Worm (Caenorhabditis elegans) whole organism, young adult: ENCODE data around the gene C03B1.6.

Source experiments
- B0019.2 ChIP-seq: fragments of 200-800 bp; sonication (Bioruptor generic); conservative IDR thresholded peaks from 2 replicates; pipeline ENCODE4 v1.3.6; 2022; ENCODE audit warnings: missing genetic modification reagents, missing genetic modification characterization, missing compliant biosample characterization
- F22D6.2 ChIP-seq: sonication (generic microtip); optimal IDR thresholded peaks from 2 replicates; lab custom pipeline; 2016; ENCODE audit warnings: mild to moderate bottlenecking, missing genetic modification characterization, missing compliant biosample characterization
- F39B2.1 ChIP-seq: fragments of 200-800 bp; sonication (Bioruptor generic); IDR thresholded peaks from 2 replicates; pipeline ENCODE4 v1.3.6; 2022; ENCODE audit warnings: missing genetic modification reagents, missing genetic modification characterization, missing compliant biosample characterization
- F52B5.7 ChIP-seq: sonication (generic microtip); optimal IDR thresholded peaks from 2 replicates; lab custom pipeline; 2016; ENCODE audit warnings: mild to moderate bottlenecking, missing genetic modification characterization, missing compliant biosample characterization
- F55B11.4 ChIP-seq: sonication (generic microtip); optimal IDR thresholded peaks from 2 replicates; lab custom pipeline; 2016; ENCODE audit warnings: missing compliant biosample characterization, missing genetic modification characterization, borderline replicate concordance; ENCODE audit not compliant: insufficient read depth
- K11D2.4 ChIP-seq: fragments of 200-800 bp; sonication (Bioruptor generic); IDR thresholded peaks from 2 replicates; pipeline ENCODE4 v1.3.6; 2022; ENCODE audit warnings: missing genetic modification reagents, missing genetic modification characterization, missing compliant biosample characterization
- K12H6.12 ChIP-seq: fragments of 200-800 bp; sonication (Bioruptor generic); optimal IDR thresholded peaks from 2 replicates; lab custom pipeline; 2018; ENCODE audit warnings: mild to moderate bottlenecking, missing genetic modification characterization, missing compliant biosample characterization
- T07F8.4 ChIP-seq: sonication (generic microtip); optimal IDR thresholded peaks from 2 replicates; lab custom pipeline; 2016; ENCODE audit warnings: mild to moderate bottlenecking, missing genetic modification characterization, moderate library complexity, missing compliant biosample characterization
- Y53F4B.3 ChIP-seq: fragments of 200-800 bp; sonication (Bioruptor generic); IDR thresholded peaks from 2 replicates; pipeline ENCODE4 v1.3.6; 2022; ENCODE audit warnings: missing genetic modification reagents, missing genetic modification characterization, missing compliant biosample characterization
- Y53G8AR.9 ChIP-seq: fragments of 200-800 bp; sonication (Bioruptor generic); conservative IDR thresholded peaks from 2 replicates; pipeline ENCODE4 v1.3.6; 2022; ENCODE audit warnings: missing genetic modification reagents, missing genetic modification characterization, missing compliant biosample characterization
- attf-5 ChIP-seq: fragments of 200-800 bp; sonication (Bioruptor generic); optimal IDR thresholded peaks from 2 replicates; lab custom pipeline; 2018; ENCODE audit warnings: mild to moderate bottlenecking, missing genetic modification characterization, missing compliant biosample characterization
- bed-1 ChIP-seq: fragments of 200-800 bp; sonication (Bioruptor generic); IDR thresholded peaks from 2 replicates; pipeline ENCODE4 v1.3.6; 2022; ENCODE audit warnings: missing genetic modification reagents, missing genetic modification characterization, missing compliant biosample characterization
- bed-2 ChIP-seq: fragments of 200-800 bp; sonication (Bioruptor generic); IDR thresholded peaks from 2 replicates; pipeline ENCODE4 v1.3.6; 2022; ENCODE audit warnings: missing genetic modification reagents, missing genetic modification characterization, missing compliant biosample characterization
- ceh-58 ChIP-seq: fragments of 200-800 bp; sonication (Bioruptor generic); IDR thresholded peaks from 2 replicates; pipeline ENCODE4 v1.3.6; 2022; ENCODE audit warnings: missing genetic modification characterization, missing compliant biosample characterization
- ceh-79 ChIP-seq: sonication (generic microtip); optimal IDR thresholded peaks from 2 replicates; lab custom pipeline; 2017; ENCODE audit warnings: mild to moderate bottlenecking, missing genetic modification characterization, missing compliant biosample characterization
- chd-7 ChIP-seq: sonication (generic microtip); optimal IDR thresholded peaks from 2 replicates; lab custom pipeline; 2016; ENCODE audit warnings: mild to moderate bottlenecking, missing genetic modification characterization, moderate library complexity, missing compliant biosample characterization
- dpl-1 ChIP-seq: fragments of 150-350 bp; optimal IDR thresholded peaks from 2 replicates; lab custom pipeline; 2014; ENCODE audit warnings: missing biosample characterization, missing genetic modification reagents, missing genetic modification characterization
- efl-1 ChIP-seq: fragments of 150-350 bp; optimal IDR thresholded peaks from 2 replicates; lab custom pipeline; 2014; ENCODE audit warnings: missing biosample characterization, missing genetic modification reagents, missing genetic modification characterization
- egl-44 ChIP-seq: fragments of 200-800 bp; sonication (Bioruptor generic); IDR thresholded peaks from 2 replicates; pipeline ENCODE4 v1.3.6; 2022; ENCODE audit warnings: missing genetic modification reagents, missing genetic modification characterization, missing compliant biosample characterization
- egrh-3 ChIP-seq: fragments of 200-800 bp; sonication (Bioruptor generic); IDR thresholded peaks from 2 replicates; pipeline ENCODE4 v1.3.6; 2022; ENCODE audit warnings: missing genetic modification reagents, missing genetic modification characterization, missing compliant biosample characterization
- ekl-4 ChIP-seq: fragments of 200-800 bp; sonication (Bioruptor generic); IDR thresholded peaks from 2 replicates; pipeline ENCODE4 v1.3.6; 2022; ENCODE audit warnings: missing genetic modification reagents, missing genetic modification characterization, missing compliant biosample characterization
- fkh-3 ChIP-seq: sonication (generic microtip); optimal IDR thresholded peaks from 2 replicates; lab custom pipeline; 2016; ENCODE audit warnings: mild to moderate bottlenecking, missing genetic modification characterization, missing compliant biosample characterization
- hlh-12 ChIP-seq: sonication (generic microtip); optimal IDR thresholded peaks from 2 replicates; lab custom pipeline; 2016; ENCODE audit warnings: missing genetic modification characterization, missing compliant biosample characterization
- hmg-20 ChIP-seq: fragments of 200-800 bp; sonication (Bioruptor generic); IDR thresholded peaks from 2 replicates; pipeline ENCODE4 v1.3.6; 2022; ENCODE audit warnings: missing genetic modification reagents, missing genetic modification characterization, missing compliant biosample characterization
- lag-1 ChIP-seq: fragments of 200-800 bp; sonication (Bioruptor generic); IDR thresholded peaks from 2 replicates; pipeline ENCODE4 v1.3.6; 2022; ENCODE audit warnings: missing genetic modification reagents, missing genetic modification characterization, missing compliant biosample characterization
- lin-40 ChIP-seq: sonication (generic microtip); optimal IDR thresholded peaks from 2 replicates; lab custom pipeline; 2016; ENCODE audit warnings: missing genetic modification characterization, mild to moderate bottlenecking, missing compliant biosample characterization, missing genotype, missing genetic modification reagents
- lsy-27 ChIP-seq: sonication (generic microtip); optimal IDR thresholded peaks from 2 replicates; lab custom pipeline; 2017; ENCODE audit warnings: missing genetic modification characterization, mild to moderate bottlenecking, missing compliant biosample characterization, antibody characterized with exemption, missing genotype, borderline replicate concordance; ENCODE audit not compliant: insufficient read depth
- madf-6 ChIP-seq: fragments of 200-800 bp; sonication (Bioruptor generic); IDR thresholded peaks from 2 replicates; pipeline ENCODE4 v1.3.6; 2022; ENCODE audit warnings: missing genetic modification reagents, missing genetic modification characterization, missing compliant biosample characterization
- mcd-1 ChIP-seq: fragments of 200-800 bp; sonication (Bioruptor generic); IDR thresholded peaks from 2 replicates; pipeline ENCODE4 v1.3.6; 2022; ENCODE audit warnings: missing genetic modification reagents, missing genetic modification characterization, missing compliant biosample characterization
- mel-28 ChIP-seq: sonication (generic microtip); optimal IDR thresholded peaks from 2 replicates; lab custom pipeline; 2016; ENCODE audit warnings: borderline replicate concordance, mild to moderate bottlenecking, missing genetic modification characterization, missing compliant biosample characterization
- nhr-179 ChIP-seq: sonication (generic microtip); optimal IDR thresholded peaks from 2 replicates; lab custom pipeline; 2016; ENCODE audit warnings: mild to moderate bottlenecking, missing genetic modification characterization, missing compliant biosample characterization
- nhr-80 ChIP-seq: sonication (generic microtip); optimal IDR thresholded peaks from 2 replicates; lab custom pipeline; 2016; ENCODE audit warnings: missing genetic modification characterization, missing compliant biosample characterization
- nhr-90 ChIP-seq: sonication (generic microtip); optimal IDR thresholded peaks from 2 replicates; lab custom pipeline; 2016; ENCODE audit warnings: missing genotype, mild to moderate bottlenecking, missing genetic modification characterization, missing compliant biosample characterization
- rcor-1 ChIP-seq: fragments of 200-800 bp; sonication (Bioruptor generic); IDR thresholded peaks from 2 replicates; pipeline ENCODE4 v1.3.6; 2022; ENCODE audit warnings: missing genetic modification reagents, missing genetic modification characterization, missing compliant biosample characterization
- rec-8 ChIP-seq, 2 experiments: sonication (generic microtip); optimal IDR thresholded peaks; 2 replicates each; lab custom pipeline; 2016; ENCODE audit warnings: mild to moderate bottlenecking in 2 of 2, missing genetic modification characterization in 2 of 2, missing genetic modification reagents in 2 of 2, missing genotype in 2 of 2, missing biosample characterization in 1 of 2, missing compliant biosample characterization in 1 of 2, moderate library complexity in 1 of 2
- rpc-1 ChIP-seq, 2 experiments: fragments of 150-350 bp in 1 of 2; sonication (generic microtip) in 1 of 2; optimal IDR thresholded peaks; 2 replicates each; lab custom pipeline; 2014 to 2018; ENCODE audit warnings: missing biosample characterization in 1 of 2, missing genetic modification characterization in 1 of 2, missing genetic modification reagents in 1 of 2, missing genotype in 1 of 2
- somi-1 ChIP-seq: fragments of 200-800 bp; sonication (Bioruptor generic); optimal IDR thresholded peaks from 2 replicates; lab custom pipeline; 2018; ENCODE audit warnings: mild to moderate bottlenecking, missing genetic modification characterization, missing compliant biosample characterization
- tbx-9 ChIP-seq: sonication (generic microtip); optimal IDR thresholded peaks from 2 replicates; lab custom pipeline; 2016; ENCODE audit warnings: borderline replicate concordance, missing genetic modification characterization, inconsistent platforms, missing compliant biosample characterization
- unc-130 ChIP-seq: sonication (generic microtip); optimal IDR thresholded peaks from 2 replicates; lab custom pipeline; 2016; ENCODE audit warnings: missing genetic modification reagents, missing genetic modification characterization, missing compliant biosample characterization
- unc-62 ChIP-seq: fragments of 150-350 bp; optimal IDR thresholded peaks from 2 replicates; lab custom pipeline; 2014; ENCODE audit warnings: missing biosample characterization, missing genetic modification reagents, missing genetic modification characterization
- ztf-22 ChIP-seq: fragments of 200-800 bp; sonication (Bioruptor generic); optimal IDR thresholded peaks from 2 replicates; lab custom pipeline; 2018; ENCODE audit warnings: mild to moderate bottlenecking, missing genetic modification characterization, moderate library complexity, missing compliant biosample characterization
- ztf-6 ChIP-seq: fragments of 200-800 bp; sonication (Bioruptor generic); IDR thresholded peaks from 2 replicates; pipeline ENCODE4 v1.3.6; 2022; ENCODE audit warnings: missing genetic modification reagents, missing genetic modification characterization, missing compliant biosample characterization

Gene C03B1.6

DNA sequence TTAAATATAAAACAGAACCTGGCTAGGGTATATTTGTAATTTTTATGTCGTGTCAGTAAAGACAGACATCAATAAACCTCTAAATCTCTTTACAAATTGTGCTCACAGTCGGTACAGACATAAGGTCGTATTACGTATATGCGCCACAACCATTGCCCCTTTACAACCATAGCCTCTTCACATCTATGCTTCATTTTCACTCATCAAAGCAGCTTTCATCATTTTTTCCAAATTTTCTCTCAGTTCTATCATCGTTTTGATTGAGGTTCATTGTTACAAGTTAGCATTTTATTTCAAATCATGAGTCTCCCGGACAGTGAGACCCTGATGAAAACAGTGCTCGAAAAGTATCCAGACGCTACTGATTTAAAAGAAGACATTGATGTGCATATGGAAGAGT, 14.1 kb downstream of the C03B1.6 start, which contains the start of gene C03B1.4:
TSS of gene C03B1.4 (plus strand) at position 301 of the 400 bp plus-strand sequence.
- TF ChIP-seq nhr-179 (tag; lab: Kevin White, UChicago) (no peak), dpl-1 (GFP tag; lab: Kevin White, UChicago) (no peak), Y53G8AR.9 (GFP tag; lab: Robert Waterston, UW) (no peak), ceh-79 (no peak), tbx-9 (no peak), B0019.2 (GFP tag; lab: Robert Waterston, UW) (no peak), nhr-80 (tag; lab: Kevin White, UChicago) (no peak), nhr-90 (no peak), mel-28 (tag; lab: Kevin White, UChicago) (no peak), lsy-27 (tag; lab: Kevin White, UChicago) (no peak), K11D2.4 (GFP tag; lab: Robert Waterston, UW) (no peak), efl-1 (no peak)

DNA sequence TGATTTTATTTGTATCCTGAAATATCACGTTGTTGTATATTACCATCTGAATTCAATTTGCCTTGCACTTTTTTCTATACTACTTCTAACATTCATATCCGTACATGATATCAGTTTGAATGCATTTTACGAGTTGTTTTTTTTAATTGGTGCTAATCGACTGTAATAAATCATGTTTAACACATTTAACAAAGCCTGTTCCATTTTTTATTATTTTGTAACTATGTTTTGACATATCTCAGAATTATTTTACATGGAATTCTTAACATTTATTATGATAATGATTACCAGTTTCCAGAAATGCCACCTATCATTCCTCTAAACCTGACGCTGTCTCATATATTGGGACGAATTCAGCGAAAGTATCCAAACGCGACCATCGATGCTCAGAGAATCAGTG, 15.6 kb downstream of the C03B1.6 start, which contains the start of gene C03B1.3:
TSS of gene C03B1.3 (plus strand) at position 301 of the 400 bp plus-strand sequence.
- TF ChIP-seq hmg-20 (GFP tag; lab: Robert Waterston, UW) (no peak), bed-1 (GFP tag; lab: Robert Waterston, UW) (no peak), bed-2 (GFP tag; lab: Robert Waterston, UW) (no peak), rpc-1 (optimal IDR thresholded peaks at IDR 0.05; lab: Kevin White, UChicago) (no peak), rpc-1 (tag; optimal IDR thresholded peaks at IDR 0.05; lab: Kevin White, UChicago) (no peak)

DNA sequence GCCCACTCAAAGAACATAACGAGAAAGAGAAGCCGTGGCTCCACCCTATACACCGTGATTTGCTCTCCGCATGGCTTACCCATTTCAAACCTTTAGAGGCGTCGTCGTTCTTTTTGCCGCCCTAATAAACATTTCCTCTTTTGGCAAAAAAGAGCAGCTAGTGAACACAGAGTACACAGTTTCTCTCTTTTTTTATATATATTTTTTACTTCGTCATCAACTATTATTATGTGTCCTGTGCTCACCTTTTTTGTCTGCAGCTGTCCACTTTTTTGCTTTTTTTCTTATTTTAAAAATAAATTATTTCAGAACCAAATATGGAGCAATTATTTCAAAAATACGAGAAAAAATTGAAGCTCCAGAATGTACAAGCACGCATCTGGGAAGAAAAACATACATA, 19.6 kb downstream of the C03B1.6 start, which contains the start of gene C03B1.2:
TSS of gene C03B1.2 (plus strand) at position 301 of the 400 bp plus-strand sequence.
- TF ChIP-seq nhr-90 (no peak), F39B2.1 (GFP tag; lab: Robert Waterston, UW) (no peak), lag-1 (GFP tag; lab: Robert Waterston, UW) (no peak), madf-6 (GFP tag; lab: Robert Waterston, UW) (no peak), hmg-20 (GFP tag; lab: Robert Waterston, UW) (no peak), F22D6.2 (no peak), chd-7 (tag; lab: Kevin White, UChicago) (no peak), unc-62 (no peak), egl-44 (GFP tag; lab: Robert Waterston, UW) (no peak), attf-5 (GFP tag; lab: Kevin White, UChicago) (no peak), ekl-4 (GFP tag; lab: Robert Waterston, UW) (no peak), K12H6.12 (tag; lab: Kevin White, UChicago) (no peak)
- TF ChIP-seq, all 124 proteins: peak for 0

DNA sequence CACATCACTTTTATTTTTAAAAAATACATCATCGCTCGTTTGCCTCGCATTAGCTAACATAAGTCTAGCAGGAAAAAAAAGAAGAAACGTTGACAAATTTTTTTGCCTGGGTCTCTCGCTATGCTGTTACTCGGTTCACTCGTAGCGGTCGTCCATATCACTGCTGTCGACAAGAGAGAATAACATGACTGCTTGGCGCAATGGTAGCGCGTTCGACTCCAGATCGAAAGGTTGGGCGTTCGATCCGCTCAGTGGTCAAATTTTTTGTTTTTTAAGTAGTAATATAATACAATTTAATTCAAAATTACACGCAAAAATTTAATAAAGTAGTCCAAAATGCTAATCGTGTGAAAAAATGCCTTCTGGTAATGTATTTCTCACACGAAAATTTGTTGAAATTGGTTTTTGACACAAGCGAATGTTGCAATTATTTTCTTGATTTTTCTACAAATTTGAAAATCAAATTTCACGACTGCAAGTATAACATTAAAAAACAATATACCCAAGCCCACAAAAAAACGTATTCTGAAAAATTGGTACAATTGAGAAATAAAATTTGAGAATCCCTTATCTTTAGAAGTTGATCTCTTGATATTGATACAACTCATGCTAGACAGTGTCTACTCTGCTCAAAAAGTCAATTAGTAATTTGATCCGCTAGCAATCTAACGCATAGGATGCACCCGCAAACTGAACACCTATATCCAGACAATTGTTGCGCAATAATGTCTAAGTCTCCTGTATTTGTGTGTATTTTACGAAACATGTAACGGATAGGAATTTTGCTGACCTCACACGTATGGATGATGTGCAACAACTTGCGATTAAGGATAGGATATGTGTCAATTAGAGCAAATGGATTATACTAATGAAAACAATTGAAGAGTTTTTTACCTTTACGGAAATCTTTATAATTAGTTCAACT, 21.3 kb downstream of the C03B1.6 start:
- TF ChIP-seq Y53F4B.3: no peak
- peak; percentile 42 for TF ChIP-seq attf-5 (GFP tag; lab: Kevin White, UChicago)
- TF ChIP-seq rec-8 (tag; optimal IDR thresholded peaks at IDR 0.05; lab: Kevin White, UChicago): peak; percentile 40 to 76
- no peak for TF ChIP-seq F52B5.7 (tag; lab: Kevin White, UChicago)
- TF ChIP-seq unc-130 (GFP tag; lab: Kevin White, UChicago): no peak
- TF ChIP-seq mcd-1 (GFP tag; lab: Robert Waterston, UW): no peak
- TF ChIP-seq ceh-58: 0 out of 2 replicates have a peak, but pooled peaks have one; percentile 84
- no peak for TF ChIP-seq ztf-6 (GFP tag; lab: Robert Waterston, UW)
- TF ChIP-seq rcor-1 (GFP tag; lab: Robert Waterston, UW): peak; percentile 53
- TF ChIP-seq ztf-22 (GFP tag; lab: Kevin White, UChicago): peak; percentile 32
- peak; percentile 41 for TF ChIP-seq hlh-12 (tag; lab: Kevin White, UChicago)
- no peak for TF ChIP-seq bed-2 (GFP tag; lab: Robert Waterston, UW)
- TF ChIP-seq dpl-1 (GFP tag; lab: Kevin White, UChicago): no peak
- no peak for TF ChIP-seq F55B11.4 (tag; lab: Kevin White, UChicago)
- peak; percentile 36 for TF ChIP-seq fkh-3
- no peak for TF ChIP-seq lin-40
- TF ChIP-seq T07F8.4: peak; percentile 61
- no peak for TF ChIP-seq egrh-3
- TF ChIP-seq somi-1 (GFP tag; lab: Kevin White, UChicago): peak; percentile 58
